Worm (Caenorhabditis elegans): Measurements from ENCODE around the gene bath-21.

DNA sequence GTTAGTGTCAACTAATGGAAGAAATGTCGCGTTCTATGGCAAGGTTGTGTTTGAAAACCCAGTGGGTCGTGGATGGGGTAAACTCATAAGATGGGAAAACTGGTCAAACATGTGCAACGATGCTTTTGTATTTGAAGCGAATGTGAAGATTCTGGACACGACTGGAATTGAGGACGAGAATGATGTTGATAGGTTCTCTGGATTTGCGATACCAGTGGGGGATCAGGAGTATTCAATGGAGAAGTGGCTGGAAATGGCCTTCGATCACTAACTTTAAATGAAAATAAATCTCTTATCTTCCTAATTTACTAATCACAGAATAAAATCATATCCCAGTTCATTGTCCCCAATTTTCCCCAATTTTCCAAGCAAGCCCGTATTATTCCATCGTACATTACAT is 15.2 kb downstream of the bath-21 start:
- TF ChIP-seq ama-1 (optimal IDR thresholded peaks at IDR 0.05) (no peak), B0310.2 (tag; optimal IDR thresholded peaks at IDR 0.05) (no peak), hmbx-1 (tag; optimal IDR thresholded peaks at IDR 0.05) (no peak)
